Fruit fly (Drosophila melanogaster): ENCODE results near the gene dnt.
A peak's percentile ranks its signal among the peaks of the same experiment; 100 is the strongest.

DNA sequence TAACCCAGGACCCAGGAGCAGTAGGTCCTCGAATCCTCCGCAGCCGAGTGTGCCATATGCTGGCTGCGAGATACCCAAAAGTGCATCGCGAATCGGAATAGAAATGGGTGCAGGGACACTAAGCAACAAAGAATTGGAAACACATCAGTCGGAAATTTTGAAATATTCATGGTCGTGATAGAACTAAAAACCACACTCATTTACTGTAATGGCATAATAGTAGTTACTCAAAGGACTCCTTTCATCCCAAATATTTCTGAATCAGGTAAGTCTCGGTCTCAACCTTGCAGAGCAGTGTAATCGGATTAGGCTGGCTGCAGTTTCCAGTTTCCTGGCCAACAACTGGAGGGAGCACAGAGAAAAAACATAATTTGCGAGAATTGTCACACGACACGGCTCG lies 13.1 kb upstream of the dnt start:
- TF ChIP-seq gl (tag; optimal IDR thresholded peaks at IDR 0.05) (peak; percentile 9), CG8301 (tag; optimal IDR thresholded peaks at IDR 0.05) (peak; percentile 80)
